Fruit fly (Drosophila melanogaster) whole organism, pupa: ENCODE results near the gene CG15625.
A peak's percentile ranks its signal among the peaks of the same experiment; 100 is the strongest.

Source experiments
- CG10348 ChIP-seq: fragments of 200-800 bp; sonication (Bioruptor generic); IDR thresholded peaks from 2 replicates; pipeline ENCODE4 v1.3.6; 2022; ENCODE audit warnings: missing biosample characterization, missing genetic modification characterization
- CG12605 ChIP-seq: fragments of 200-800 bp; sonication (Bioruptor generic); IDR thresholded peaks from 2 replicates; pipeline ENCODE4 v1.3.6; 2022; ENCODE audit warnings: missing biosample characterization, missing genetic modification characterization
- CG13204 ChIP-seq: fragments of 200-800 bp; sonication (Bioruptor generic); optimal IDR thresholded peaks from 2 replicates; lab custom pipeline; 2018; ENCODE audit warnings: missing biosample characterization, mild to moderate bottlenecking, missing genetic modification characterization, moderate library complexity
- CG14655 ChIP-seq: fragments of 200-800 bp; sonication (Bioruptor generic); optimal IDR thresholded peaks from 3 replicates; lab custom pipeline; 2017; ENCODE audit warnings: mild to moderate bottlenecking, missing biosample characterization, missing genetic modification reagents, missing genetic modification characterization
- CG15710 ChIP-seq: fragments of 200-800 bp; sonication (Bioruptor generic); optimal IDR thresholded peaks from 2 replicates; lab custom pipeline; 2018; ENCODE audit warnings: missing biosample characterization, mild to moderate bottlenecking, missing genetic modification characterization, moderate library complexity
- CG17806 ChIP-seq: fragments of 200-800 bp; sonication (Bioruptor generic); optimal IDR thresholded peaks from 2 replicates; lab custom pipeline; 2018; ENCODE audit warnings: missing biosample characterization, mild to moderate bottlenecking, missing genetic modification characterization, moderate library complexity
- CG32121 ChIP-seq: fragments of 200-800 bp; sonication (Bioruptor generic); IDR thresholded peaks from 2 replicates; pipeline ENCODE4 v1.3.6; 2022; ENCODE audit warnings: missing biosample characterization, missing genetic modification characterization
- CG34367 ChIP-seq: fragments of 200-800 bp; sonication (Bioruptor generic); optimal IDR thresholded peaks from 2 replicates; lab custom pipeline; 2018; ENCODE audit warnings: missing biosample characterization, mild to moderate bottlenecking, missing genetic modification characterization
- CG4496 ChIP-seq: fragments of 200-800 bp; sonication (Bioruptor generic); IDR thresholded peaks from 3 replicates; pipeline ENCODE4 v1.3.6; 2022; ENCODE audit warnings: missing biosample characterization, missing genetic modification characterization
- CG8159 ChIP-seq: fragments of 200-800 bp; sonication (Bioruptor generic); optimal IDR thresholded peaks from 3 replicates; lab custom pipeline; 2018; ENCODE audit warnings: missing biosample characterization, mild to moderate bottlenecking, missing genetic modification characterization, moderate library complexity
- CG8301 ChIP-seq: fragments of 200-800 bp; sonication (Bioruptor generic); optimal IDR thresholded peaks from 2 replicates; lab custom pipeline; 2018; ENCODE audit warnings: missing biosample characterization, mild to moderate bottlenecking, missing genetic modification characterization
- CG9948 ChIP-seq: fragments of 200-800 bp; sonication (Bioruptor generic); optimal IDR thresholded peaks from 2 replicates; lab custom pipeline; 2018; ENCODE audit warnings: missing biosample characterization, mild to moderate bottlenecking, missing genetic modification characterization, moderate library complexity
- D1 ChIP-seq: fragments of 200-800 bp; sonication (Bioruptor generic); optimal IDR thresholded peaks from 2 replicates; lab custom pipeline; 2018; ENCODE audit warnings: missing biosample characterization, mild to moderate bottlenecking, missing genetic modification characterization, moderate library complexity
- EcR ChIP-seq: fragments of 200-800 bp; sonication (Bioruptor generic); optimal IDR thresholded peaks from 3 replicates; lab custom pipeline; 2019; ENCODE audit warnings: missing biosample characterization, missing genetic modification characterization, mild to moderate bottlenecking, moderate library complexity, missing genetic modification reagents
- Ets98B ChIP-seq: fragments of 200-800 bp; sonication (Bioruptor generic); IDR thresholded peaks from 2 replicates; pipeline ENCODE4 v1.3.6; 2022; ENCODE audit warnings: missing biosample characterization, missing genetic modification characterization
- Pif1A ChIP-seq: fragments of 200-800 bp; sonication (Bioruptor generic); optimal IDR thresholded peaks from 3 replicates; lab custom pipeline; 2016; ENCODE audit warnings: missing biosample characterization, missing genetic modification characterization
- Pif1B ChIP-seq: fragments of 200-800 bp; sonication (Bioruptor generic); optimal IDR thresholded peaks from 3 replicates; lab custom pipeline; 2016; ENCODE audit warnings: missing biosample characterization, missing genetic modification characterization
- Snoo ChIP-seq: fragments of 200-800 bp; sonication (Bioruptor generic); optimal IDR thresholded peaks from 3 replicates; lab custom pipeline; 2017; ENCODE audit warnings: missing biosample characterization, mild to moderate bottlenecking, missing genetic modification characterization, inconsistent platforms
- fd96Ca ChIP-seq: fragments of 200-800 bp; sonication (Bioruptor generic); IDR thresholded peaks from 3 replicates; pipeline ENCODE4 v1.3.6; 2022; ENCODE audit warnings: missing biosample characterization, missing genetic modification characterization
- gl ChIP-seq: fragments of 200-800 bp; sonication (Bioruptor generic); optimal IDR thresholded peaks from 2 replicates; lab custom pipeline; 2018; ENCODE audit warnings: missing biosample characterization, mild to moderate bottlenecking, missing genetic modification characterization
- rn ChIP-seq: fragments of 200-800 bp; sonication (Bioruptor generic); IDR thresholded peaks from 2 replicates; pipeline ENCODE4 v1.3.6; 2022; ENCODE audit warnings: missing biosample characterization, missing genetic modification characterization

CG15625 gene

dm6 chr2L:4889451-4890045, at the start of gene CG15625:
Gene CG15625 (plus strand): TSS chr2L:4889995.
- TF ChIP-seq CG12605 = no peak
- no peak for TF ChIP-seq CG15710 (tag; lab: Kevin White, UChicago)
- TF ChIP-seq CG8301 (tag; lab: Kevin White, UChicago) = no peak
- TF ChIP-seq Snoo = no peak
- TF ChIP-seq D1 (tag; lab: Kevin White, UChicago) = no peak
- no peak for TF ChIP-seq CG32121 (GFP tag; lab: Robert Waterston, UW)
- no peak for TF ChIP-seq EcR (GFP tag; lab: Kevin White, UChicago)
- no peak for TF ChIP-seq gl (tag; lab: Kevin White, UChicago)
- no peak for TF ChIP-seq CG17806 (tag; lab: Kevin White, UChicago)
- TF ChIP-seq CG13204 (GFP tag; lab: Kevin White, UChicago) = no peak
- no peak for TF ChIP-seq Pif1A
- no peak for TF ChIP-seq Pif1B
- TF ChIP-seq fd96Ca (GFP tag; lab: Robert Waterston, UW) = no peak
- TF ChIP-seq CG8159 (tag; lab: Kevin White, UChicago) = no peak
- no peak for TF ChIP-seq Ets98B (GFP tag; lab: Robert Waterston, UW)
- TF ChIP-seq rn (GFP tag; lab: Robert Waterston, UW) = no peak
- TF ChIP-seq CG9948 (tag; lab: Kevin White, UChicago) = no peak
- TF ChIP-seq CG14655 = no peak
- no peak for TF ChIP-seq CG4496
- TF ChIP-seq, all 21 proteins: peak for 0

dm6 chr2L:4846629-4847125, 43.1 kb upstream of the CG15625 start:
- no peak for TF ChIP-seq CG9948 (tag; lab: Kevin White, UChicago)
- no peak for TF ChIP-seq CG17806 (tag; lab: Kevin White, UChicago)
- no peak for TF ChIP-seq Pif1A
- TF ChIP-seq CG8301 (tag; lab: Kevin White, UChicago) = no peak
- TF ChIP-seq CG34367 (tag; lab: Kevin White, UChicago) = no peak
- TF ChIP-seq fd96Ca (GFP tag; lab: Robert Waterston, UW) = no peak
- no peak for TF ChIP-seq EcR (GFP tag; lab: Kevin White, UChicago)
- TF ChIP-seq CG14655 = no peak
- TF ChIP-seq CG15710 (tag; lab: Kevin White, UChicago) = no peak
- no peak for TF ChIP-seq Pif1B
- no peak for TF ChIP-seq CG12605

dm6 chr2L:4847191-4847853, 42.5 kb upstream of the CG15625 start, which contains the start of the genes mxt and CG11927:
Gene mxt (minus strand): TSS chr2L:4847295.
Gene CG11927 (plus strand): TSS chr2L:4847766.
- TF ChIP-seq CG17806 (tag; lab: Kevin White, UChicago) = no peak
- peak; percentile 8 for TF ChIP-seq CG9948 (tag; lab: Kevin White, UChicago)
- peak; percentile 52; the same call in 1 of the 3 replicates for TF ChIP-seq fd96Ca (GFP tag; lab: Robert Waterston, UW)
- TF ChIP-seq CG15710 (tag; lab: Kevin White, UChicago) = peak; percentile 27
- TF ChIP-seq CG4496 = peak; percentile 56; the same call in 2 of the 3 replicates
- TF ChIP-seq, all 21 proteins: peak for 4

dm6 chr2L:4850356-4850755, 39.4 kb upstream of the CG15625 start, which contains the start of the genes mRpS2 and Mon1:
Gene mRpS2 (minus strand): TSS chr2L:4850419.
Gene Mon1 (plus strand): TSS chr2L:4850641.
- TF ChIP-seq fd96Ca (GFP tag; lab: Robert Waterston, UW) = peak; percentile 86
- TF ChIP-seq CG34367 (tag; lab: Kevin White, UChicago) = peak; percentile 78
- peak; percentile 94 for TF ChIP-seq CG17806 (tag; lab: Kevin White, UChicago)
- TF ChIP-seq CG8301 (tag; lab: Kevin White, UChicago) = peak; percentile 90
- TF ChIP-seq CG32121 (GFP tag; lab: Robert Waterston, UW) = peak; percentile 97
- peak; percentile 80 for TF ChIP-seq CG10348 (GFP tag; lab: Robert Waterston, UW)
- peak; percentile 53 for TF ChIP-seq gl (tag; lab: Kevin White, UChicago)
- TF ChIP-seq CG15710 (tag; lab: Kevin White, UChicago) = peak; percentile 94
- peak; percentile 95 for TF ChIP-seq rn (GFP tag; lab: Robert Waterston, UW)
- no peak for TF ChIP-seq Pif1A
- peak; percentile 96 for TF ChIP-seq CG4496
- peak; percentile 92 for TF ChIP-seq CG8159 (tag; lab: Kevin White, UChicago)
- peak; percentile 94 for TF ChIP-seq Ets98B (GFP tag; lab: Robert Waterston, UW)
- no peak for TF ChIP-seq CG13204 (GFP tag; lab: Kevin White, UChicago)
- peak; percentile 83 for TF ChIP-seq Pif1B
- peak; percentile 83 for TF ChIP-seq CG12605
- no peak for TF ChIP-seq D1 (tag; lab: Kevin White, UChicago)
- peak; percentile 91 for TF ChIP-seq CG9948 (tag; lab: Kevin White, UChicago)
- no peak for TF ChIP-seq EcR (GFP tag; lab: Kevin White, UChicago)
- TF ChIP-seq Snoo = peak; percentile 88
- peak; percentile 93 for TF ChIP-seq CG14655

- TF ChIP-seq CG8301 (tag; lab: Kevin White, UChicago) (no peak), fd96Ca (GFP tag; lab: Robert Waterston, UW) (0 out of 3 replicates have a peak, but pooled peaks have one; percentile 19), Ets98B (GFP tag; lab: Robert Waterston, UW) (no peak)
Measured at dm6 chr2L:4852605-4853102, 37.1 kb upstream of the CG15625 start, which contains the start of gene smog. Gene smog (plus strand): TSS chr2L:4852864.
